Fruit fly (Drosophila melanogaster): Measurements from ENCODE around the gene eyg.

eyg gene

dm6 chr3L:12490418-12491035 is 22.7 kb upstream of the eyg start, which contains the start of gene CG10660:
TSS of gene CG10660 (minus strand) at chr3L:12490676.
- no peak for TF ChIP-seq CG8478 (optimal IDR thresholded peaks at IDR 0.05)
- TF ChIP-seq usp (GFP tag; optimal IDR thresholded peaks at IDR 0.05), result no peak
- TF ChIP-seq pan (optimal IDR thresholded peaks at IDR 0.05), result no peak
- no peak for TF ChIP-seq EcR (GFP tag; optimal IDR thresholded peaks at IDR 0.05)
- no peak for TF ChIP-seq Dll (optimal IDR thresholded peaks at IDR 0.05)
- TF ChIP-seq psq (optimal IDR thresholded peaks at IDR 0.05), result no peak

dm6 chr3L:12489952-12490351 is 22.1 kb upstream of the eyg start:
- TF ChIP-seq EcR (GFP tag; optimal IDR thresholded peaks at IDR 0.05) (peak in 1 of 2 experiments; percentile 16), usp (GFP tag; optimal IDR thresholded peaks at IDR 0.05) (no peak), Dll (optimal IDR thresholded peaks at IDR 0.05) (peak; percentile 98)

dm6 chr3L:12486175-12486574 is 18.4 kb upstream of the eyg start:
- no peak for TF ChIP-seq psq (optimal IDR thresholded peaks at IDR 0.05)
- no peak for TF ChIP-seq CG8478 (optimal IDR thresholded peaks at IDR 0.05)
- TF ChIP-seq Dll (optimal IDR thresholded peaks at IDR 0.05), result no peak
- TF ChIP-seq EcR (GFP tag; optimal IDR thresholded peaks at IDR 0.05), result no peak
- no peak for TF ChIP-seq pan (optimal IDR thresholded peaks at IDR 0.05)

dm6 chr3L:12484948-12485347 is 17.1 kb upstream of the eyg start, which contains the start of gene CG10663:
TSS of gene CG10663 (minus strand) at chr3L:12485035.
- TF ChIP-seq usp (GFP tag; optimal IDR thresholded peaks at IDR 0.05), result no peak

dm6 chr3L:12484464-12484863 is 16.6 kb upstream of the eyg start:
- TF ChIP-seq usp (GFP tag; optimal IDR thresholded peaks at IDR 0.05) (no peak), psq (optimal IDR thresholded peaks at IDR 0.05) (no peak), EcR (GFP tag; optimal IDR thresholded peaks at IDR 0.05) (no peak), Dll (optimal IDR thresholded peaks at IDR 0.05) (no peak), pan (optimal IDR thresholded peaks at IDR 0.05) (no peak), CG8478 (optimal IDR thresholded peaks at IDR 0.05) (no peak)

- TF ChIP-seq pan (optimal IDR thresholded peaks at IDR 0.05) (no peak), psq (optimal IDR thresholded peaks at IDR 0.05) (no peak)
Observed at dm6 chr3L:12482917-12483316, 15.1 kb upstream of the eyg start.

- no peak for TF ChIP-seq psq (optimal IDR thresholded peaks at IDR 0.05)
Observed at dm6 chr3L:12482246-12482645, 14.4 kb upstream of the eyg start, which contains the start of gene CG33725. TSS of gene CG33725 (plus strand) at chr3L:12482609.

dm6 chr3L:12478229-12478628 is 10.4 kb upstream of the eyg start:
- TF ChIP-seq usp (GFP tag; optimal IDR thresholded peaks at IDR 0.05) (no peak), EcR (GFP tag; optimal IDR thresholded peaks at IDR 0.05) (no peak), psq (optimal IDR thresholded peaks at IDR 0.05) (no peak), pan (optimal IDR thresholded peaks at IDR 0.05) (no peak), CG8478 (optimal IDR thresholded peaks at IDR 0.05) (no peak), Dll (optimal IDR thresholded peaks at IDR 0.05) (no peak)

dm6 chr3L:12471471-12471978 is 3.7 kb upstream of the eyg start, which contains the start of gene CG10616:
TSS of gene CG10616 (plus strand) at chr3L:12471728.
- peak; percentile 51 for TF ChIP-seq psq (optimal IDR thresholded peaks at IDR 0.05)
- TF ChIP-seq EcR (GFP tag; optimal IDR thresholded peaks at IDR 0.05), result no peak

- no peak for TF ChIP-seq CG8478 (optimal IDR thresholded peaks at IDR 0.05)
- TF ChIP-seq usp (GFP tag; optimal IDR thresholded peaks at IDR 0.05), result no peak
- TF ChIP-seq pan (optimal IDR thresholded peaks at IDR 0.05), result no peak
- TF ChIP-seq EcR (GFP tag; optimal IDR thresholded peaks at IDR 0.05), result no peak
- no peak for TF ChIP-seq psq (optimal IDR thresholded peaks at IDR 0.05)
- TF ChIP-seq Dll (optimal IDR thresholded peaks at IDR 0.05), result no peak
Observed at dm6 chr3L:12470509-12470908, 2.7 kb upstream of the eyg start.

- TF ChIP-seq usp (GFP tag; optimal IDR thresholded peaks at IDR 0.05), result no peak
- no peak for TF ChIP-seq CG8478 (optimal IDR thresholded peaks at IDR 0.05)
- no peak for TF ChIP-seq Dll (optimal IDR thresholded peaks at IDR 0.05)
- no peak for TF ChIP-seq EcR (GFP tag; optimal IDR thresholded peaks at IDR 0.05)
- TF ChIP-seq psq (optimal IDR thresholded peaks at IDR 0.05), result no peak
- no peak for TF ChIP-seq pan (optimal IDR thresholded peaks at IDR 0.05)
Observed at dm6 chr3L:12469684-12470083, 1.9 kb upstream of the eyg start, which contains the start of gene CG32102. TSS of gene CG32102 (minus strand) at chr3L:12469784.

- TF ChIP-seq EcR (GFP tag; optimal IDR thresholded peaks at IDR 0.05) (no peak), CG8478 (optimal IDR thresholded peaks at IDR 0.05) (no peak), usp (GFP tag; optimal IDR thresholded peaks at IDR 0.05) (no peak), Dll (optimal IDR thresholded peaks at IDR 0.05) (no peak), psq (optimal IDR thresholded peaks at IDR 0.05) (no peak), pan (optimal IDR thresholded peaks at IDR 0.05) (no peak)
Observed at dm6 chr3L:12465229-12465628, 2.6 kb downstream of the eyg start.

dm6 chr3L:12463580-12463979 is 4.2 kb downstream of the eyg start:
- TF ChIP-seq EcR (GFP tag; optimal IDR thresholded peaks at IDR 0.05) (no peak), pan (optimal IDR thresholded peaks at IDR 0.05) (no peak), usp (GFP tag; optimal IDR thresholded peaks at IDR 0.05) (no peak), psq (optimal IDR thresholded peaks at IDR 0.05) (no peak), CG8478 (optimal IDR thresholded peaks at IDR 0.05) (no peak), Dll (optimal IDR thresholded peaks at IDR 0.05) (no peak)
